Worm (Caenorhabditis elegans) whole organism, L4/young adult: ENCODE data around the gene pigm-1.

Source experiments
- W03F9.2 ChIP-seq: fragments of 150-350 bp; optimal IDR thresholded peaks from 2 replicates; lab custom pipeline; 2014; ENCODE audit warnings: missing biosample characterization, missing genetic modification characterization
- dao-5 ChIP-seq: sonication (generic microtip); optimal IDR thresholded peaks from 2 replicates; lab custom pipeline; 2016; ENCODE audit warnings: missing genotype, missing genetic modification characterization, moderate library complexity, missing compliant biosample characterization
- him-1 ChIP-seq: sonication (generic microtip); optimal IDR thresholded peaks from 2 replicates; lab custom pipeline; 2016; ENCODE audit warnings: missing genotype, missing genetic modification reagents, missing genetic modification characterization, missing compliant biosample characterization

Gene pigm-1

ce11 chrII:11371981-11372380 is 23.7 kb downstream of the pigm-1 start, which contains the start of gene C33B4.2:
Gene C33B4.2 (minus strand): TSS chrII:11372145.
- TF ChIP-seq W03F9.2 (tag; lab: Kevin White, UChicago) (no peak), dao-5 (tag; lab: Kevin White, UChicago) (no peak), him-1 (tag; lab: Kevin White, UChicago) (no peak)

- TF ChIP-seq W03F9.2 (tag; lab: Kevin White, UChicago): no peak
- TF ChIP-seq him-1 (tag; lab: Kevin White, UChicago): no peak
- TF ChIP-seq dao-5 (tag; lab: Kevin White, UChicago): no peak
Observed at ce11 chrII:11376026-11376425, 27.8 kb downstream of the pigm-1 start.

- TF ChIP-seq W03F9.2 (tag; lab: Kevin White, UChicago) (peak; percentile 10), him-1 (tag; lab: Kevin White, UChicago) (no peak), dao-5 (tag; lab: Kevin White, UChicago) (no peak)
Observed at ce11 chrII:11376598-11377108, 28.4 kb downstream of the pigm-1 start.

ce11 chrII:11377700-11378099 is 29.5 kb downstream of the pigm-1 start:
- no peak for TF ChIP-seq W03F9.2 (tag; lab: Kevin White, UChicago)
- TF ChIP-seq him-1 (tag; lab: Kevin White, UChicago): no peak
- no peak for TF ChIP-seq dao-5 (tag; lab: Kevin White, UChicago)

ce11 chrII:11383058-11383457 is 34.8 kb downstream of the pigm-1 start, which contains the start of the genes C33B4.5 and C33B4.4:
Gene C33B4.5 (plus strand): TSS chrII:11383327.
Gene C33B4.4 (minus strand): TSS chrII:11383442.
- TF ChIP-seq him-1 (tag; lab: Kevin White, UChicago) (no peak), dao-5 (tag; lab: Kevin White, UChicago) (no peak), W03F9.2 (tag; lab: Kevin White, UChicago) (no peak)

ce11 chrII:11384099-11384498 is 35.9 kb downstream of the pigm-1 start:
- TF ChIP-seq dao-5 (tag; lab: Kevin White, UChicago): no peak
- no peak for TF ChIP-seq him-1 (tag; lab: Kevin White, UChicago)
- TF ChIP-seq W03F9.2 (tag; lab: Kevin White, UChicago): no peak

- TF ChIP-seq him-1 (tag; lab: Kevin White, UChicago) (no peak), W03F9.2 (tag; lab: Kevin White, UChicago) (no peak), dao-5 (tag; lab: Kevin White, UChicago) (no peak)
Observed at ce11 chrII:11386950-11387349, 38.7 kb downstream of the pigm-1 start.

- TF ChIP-seq W03F9.2 (tag; lab: Kevin White, UChicago) (no peak), dao-5 (tag; lab: Kevin White, UChicago) (no peak), him-1 (tag; lab: Kevin White, UChicago) (no peak)
Observed at ce11 chrII:11390865-11391264, 42.6 kb downstream of the pigm-1 start, which contains the start of gene shn-1. Gene shn-1 (minus strand): TSS chrII:11390965.

ce11 chrII:11392390-11392789 is 44.1 kb downstream of the pigm-1 start:
- TF ChIP-seq dao-5 (tag; lab: Kevin White, UChicago): no peak
- no peak for TF ChIP-seq W03F9.2 (tag; lab: Kevin White, UChicago)
- no peak for TF ChIP-seq him-1 (tag; lab: Kevin White, UChicago)

ce11 chrII:11393787-11394186 is 45.5 kb downstream of the pigm-1 start:
- TF ChIP-seq him-1 (tag; lab: Kevin White, UChicago): no peak
- no peak for TF ChIP-seq W03F9.2 (tag; lab: Kevin White, UChicago)
- no peak for TF ChIP-seq dao-5 (tag; lab: Kevin White, UChicago)

- TF ChIP-seq dao-5 (tag; lab: Kevin White, UChicago) (no peak), him-1 (tag; lab: Kevin White, UChicago) (no peak), W03F9.2 (tag; lab: Kevin White, UChicago) (no peak)
Observed at ce11 chrII:11396217-11396616, 48.0 kb downstream of the pigm-1 start.

- TF ChIP-seq W03F9.2 (tag; lab: Kevin White, UChicago) (no peak), him-1 (tag; lab: Kevin White, UChicago) (no peak), dao-5 (tag; lab: Kevin White, UChicago) (no peak)
Observed at ce11 chrII:11398787-11399186, 50.5 kb downstream of the pigm-1 start.
